Worm (Caenorhabditis elegans) whole organism, midembryonic: Measurements from ENCODE around the gene chil-16.

Source experiments
- T22C8.4 ChIP-seq: fragments of 200-800 bp; sonication (Bioruptor generic); IDR thresholded peaks from 2 replicates; pipeline ENCODE4 v1.3.6; 2022; ENCODE audit warnings: missing genetic modification characterization, missing compliant biosample characterization
- cog-1 ChIP-seq: sonication (generic microtip); optimal IDR thresholded peaks from 2 replicates; lab custom pipeline; 2016; ENCODE audit warnings: missing genetic modification characterization, missing compliant biosample characterization
- flt-1 ChIP-seq: fragments of 200-800 bp; sonication (Bioruptor generic); IDR thresholded peaks from 2 replicates; pipeline ENCODE4 v1.3.6; 2022; ENCODE audit warnings: missing genetic modification characterization, missing compliant biosample characterization
- klf-2 ChIP-seq: fragments of 200-800 bp; sonication (Bioruptor generic); conservative IDR thresholded peaks from 2 replicates; pipeline ENCODE4 v1.3.6; 2022; ENCODE audit warnings: missing genetic modification reagents, missing genetic modification characterization, missing compliant biosample characterization
- med-1 ChIP-seq: sonication (generic microtip); optimal IDR thresholded peaks from 2 replicates; lab custom pipeline; 2017; ENCODE audit warnings: missing genetic modification characterization, mild to moderate bottlenecking, missing compliant biosample characterization, antibody characterized with exemption, missing genetic modification reagents; ENCODE audit not compliant: insufficient read depth
- ref-1 ChIP-seq: fragments of 200-800 bp; sonication (Bioruptor generic); conservative IDR thresholded peaks from 2 replicates; pipeline ENCODE4 v1.3.6; 2022; ENCODE audit warnings: missing genetic modification reagents, missing genetic modification characterization, missing compliant biosample characterization
- tab-1 ChIP-seq: fragments of 200-800 bp; sonication (Bioruptor generic); IDR thresholded peaks from 2 replicates; pipeline ENCODE4 v1.3.6; 2022; ENCODE audit warnings: missing genetic modification characterization, missing compliant biosample characterization
- ztf-23 ChIP-seq: fragments of 200-800 bp; sonication (Bioruptor generic); IDR thresholded peaks from 2 replicates; pipeline ENCODE4 v1.3.6; 2022; ENCODE audit warnings: missing genetic modification reagents, missing genetic modification characterization, missing compliant biosample characterization
- ztf-29 ChIP-seq: fragments of 200-800 bp; sonication (Bioruptor generic); IDR thresholded peaks from 2 replicates; pipeline ENCODE4 v1.3.6; 2022; ENCODE audit warnings: missing genetic modification reagents, missing genetic modification characterization, missing compliant biosample characterization

The chil-16 gene

ce11 chrII:9445368-9445767 lies 3.6 kb upstream of the chil-16 start, which contains the start of gene R09D1.13:
Gene R09D1.13, minus strand, starts transcription at chrII:9445468.
- no peak for TF ChIP-seq flt-1

ce11 chrII:9443522-9443921 lies 1.8 kb upstream of the chil-16 start, which contains the start of gene chil-15:
Gene chil-15, minus strand, starts transcription at chrII:9443622.
- TF ChIP-seq cog-1 (no peak), ztf-29 (no peak), T22C8.4 (GFP tag; lab: Robert Waterston, UW) (no peak), ref-1 (no peak), flt-1 (no peak), klf-2 (GFP tag; lab: Robert Waterston, UW) (no peak), ztf-23 (no peak), tab-1 (no peak), med-1 (no peak)

ce11 chrII:9440060-9440459 lies 1.7 kb downstream of the chil-16 start, which contains the start of gene chil-17:
Gene chil-17, minus strand, starts transcription at chrII:9440160.
- TF ChIP-seq cog-1 (no peak), T22C8.4 (GFP tag; lab: Robert Waterston, UW) (no peak), med-1 (no peak), tab-1 (no peak), klf-2 (GFP tag; lab: Robert Waterston, UW) (no peak), ztf-23 (no peak), flt-1 (no peak), ztf-29 (no peak), ref-1 (no peak)

ce11 chrII:9438853-9439252 lies 2.9 kb downstream of the chil-16 start:
- no peak for TF ChIP-seq T22C8.4 (GFP tag; lab: Robert Waterston, UW)
- TF ChIP-seq ref-1, result no peak
- no peak for TF ChIP-seq ztf-29

- TF ChIP-seq ztf-23 (no peak), klf-2 (GFP tag; lab: Robert Waterston, UW) (no peak), ref-1 (no peak), tab-1 (no peak), cog-1 (no peak), T22C8.4 (GFP tag; lab: Robert Waterston, UW) (no peak), flt-1 (no peak), med-1 (no peak), ztf-29 (no peak)
Observed at ce11 chrII:9438227-9438626, 3.5 kb downstream of the chil-16 start, which contains the start of gene chil-13. Gene chil-13, minus strand, starts transcription at chrII:9438327.

ce11 chrII:9436009-9436408 lies 5.7 kb downstream of the chil-16 start, which contains the start of gene kin-16:
Gene kin-16, minus strand, starts transcription at chrII:9436109.
- TF ChIP-seq med-1, result no peak
- TF ChIP-seq T22C8.4 (GFP tag; lab: Robert Waterston, UW), result no peak
- TF ChIP-seq klf-2 (GFP tag; lab: Robert Waterston, UW), result no peak
- no peak for TF ChIP-seq cog-1
- TF ChIP-seq tab-1, result no peak
- TF ChIP-seq ref-1, result no peak
- TF ChIP-seq ztf-23, result no peak
- TF ChIP-seq flt-1, result no peak
- TF ChIP-seq ztf-29, result no peak

- TF ChIP-seq med-1 (no peak), flt-1 (no peak), ztf-29 (no peak), T22C8.4 (GFP tag; lab: Robert Waterston, UW) (no peak), tab-1 (no peak), cog-1 (no peak), ref-1 (no peak), ztf-23 (no peak), klf-2 (GFP tag; lab: Robert Waterston, UW) (no peak)
Observed at ce11 chrII:9433609-9434008, 8.1 kb downstream of the chil-16 start, which contains the start of gene kin-15. Gene kin-15, minus strand, starts transcription at chrII:9433709.

ce11 chrII:9431119-9431518 lies 10.6 kb downstream of the chil-16 start:
- TF ChIP-seq ref-1, result no peak
- no peak for TF ChIP-seq flt-1
- no peak for TF ChIP-seq ztf-23
- TF ChIP-seq tab-1, result no peak
- TF ChIP-seq T22C8.4 (GFP tag; lab: Robert Waterston, UW), result no peak
- TF ChIP-seq ztf-29, result no peak
- TF ChIP-seq klf-2 (GFP tag; lab: Robert Waterston, UW), result no peak
- TF ChIP-seq med-1, result no peak
- no peak for TF ChIP-seq cog-1

ce11 chrII:9427644-9428043 lies 14.1 kb downstream of the chil-16 start, which contains the start of gene M176.5:
Gene M176.5, minus strand, starts transcription at chrII:9427744.
- TF ChIP-seq T22C8.4 (GFP tag; lab: Robert Waterston, UW), result no peak
- TF ChIP-seq cog-1, result no peak
- TF ChIP-seq ztf-23, result no peak
- TF ChIP-seq flt-1, result no peak
- TF ChIP-seq med-1, result no peak
- TF ChIP-seq tab-1, result no peak

- TF ChIP-seq ztf-23, result no peak
- TF ChIP-seq tab-1, result no peak
- no peak for TF ChIP-seq ref-1
- TF ChIP-seq flt-1, result no peak
- no peak for TF ChIP-seq klf-2 (GFP tag; lab: Robert Waterston, UW)
- TF ChIP-seq ztf-29, result no peak
- no peak for TF ChIP-seq cog-1
- TF ChIP-seq T22C8.4 (GFP tag; lab: Robert Waterston, UW), result no peak
- TF ChIP-seq med-1, result no peak
Observed at ce11 chrII:9426076-9426475, 15.7 kb downstream of the chil-16 start, which contains the start of gene M176.10. Gene M176.10, minus strand, starts transcription at chrII:9426176.

- no peak for TF ChIP-seq tab-1
- no peak for TF ChIP-seq ztf-29
- no peak for TF ChIP-seq ref-1
- no peak for TF ChIP-seq klf-2 (GFP tag; lab: Robert Waterston, UW)
- TF ChIP-seq flt-1, result no peak
- no peak for TF ChIP-seq med-1
- TF ChIP-seq ztf-23, result no peak
- no peak for TF ChIP-seq cog-1
- TF ChIP-seq T22C8.4 (GFP tag; lab: Robert Waterston, UW), result no peak
Observed at ce11 chrII:9421969-9422368, 19.8 kb downstream of the chil-16 start, which contains the start of gene M176.11. Gene M176.11, plus strand, starts transcription at chrII:9422269.
